Worm (Caenorhabditis elegans): ENCODE measurements around the gene F54D12.10.
A peak's percentile ranks its signal among the peaks of the same experiment; 100 is the strongest.

The F54D12.10 gene

DNA sequence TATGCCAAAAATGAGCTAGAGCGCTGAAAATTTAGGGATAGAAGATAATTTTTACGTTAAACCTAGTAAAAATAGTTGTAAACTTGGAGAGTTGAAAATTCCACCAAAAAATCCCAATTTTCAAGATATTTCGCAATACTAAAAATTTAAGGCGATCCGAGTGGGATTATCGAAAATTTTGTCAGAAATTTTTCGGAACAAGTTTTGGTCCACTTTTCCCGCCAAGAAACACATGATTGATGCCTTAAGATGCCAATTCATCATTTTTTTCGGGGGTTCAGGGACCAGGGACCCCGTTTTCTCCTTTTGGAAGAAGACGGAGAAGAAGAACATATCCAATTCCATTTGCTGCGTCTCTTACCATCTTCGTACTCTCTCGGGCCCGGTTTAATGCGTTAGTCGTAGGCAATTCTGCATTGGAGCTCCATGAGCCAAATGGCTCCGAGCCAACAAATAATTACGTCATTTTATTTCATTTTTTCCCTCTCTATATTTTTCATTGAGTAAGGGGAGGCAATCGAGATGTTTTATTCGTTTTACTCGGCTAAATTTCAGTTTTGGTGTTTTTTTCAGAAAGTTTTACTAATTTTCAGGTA is 33.5 kb downstream of the F54D12.10 start:
- TF ChIP-seq unc-62 (GFP tag; optimal IDR thresholded peaks at IDR 0.05) (peak; percentile 29), nhr-67 (tag; optimal IDR thresholded peaks at IDR 0.05) (no peak), nfya-1 (tag; optimal IDR thresholded peaks at IDR 0.05; ENCODE audit: insufficient read depth) (peak; percentile 12), lin-39 (tag; optimal IDR thresholded peaks at IDR 0.05) (peak; percentile 90)

DNA sequence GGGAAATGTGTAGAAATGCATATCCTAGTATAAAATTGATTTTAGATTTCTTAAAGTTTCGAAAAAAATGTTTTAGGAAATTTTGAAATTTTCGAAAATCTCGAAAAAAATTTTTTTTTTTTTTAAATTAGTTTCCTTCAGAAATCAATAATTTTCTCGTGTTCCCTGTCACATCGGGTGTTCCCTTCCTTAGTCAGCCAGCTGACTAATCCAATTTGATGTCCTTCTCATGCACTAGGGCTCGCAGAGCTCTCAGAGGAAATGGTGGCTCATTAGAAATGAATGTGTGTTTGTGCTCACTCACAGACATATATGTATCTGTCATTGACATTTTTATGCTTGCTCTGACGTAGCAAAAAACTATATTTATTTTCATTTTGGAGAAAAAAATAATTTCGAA is 34.4 kb downstream of the F54D12.10 start:
- no peak for TF ChIP-seq fos-1 (tag; optimal IDR thresholded peaks at IDR 0.05)
- TF ChIP-seq egl-5 (tag; optimal IDR thresholded peaks at IDR 0.05), result peak; percentile 1
- no peak for TF ChIP-seq tbx-2 (tag; optimal IDR thresholded peaks at IDR 0.05)
- TF ChIP-seq nhr-237 (tag; optimal IDR thresholded peaks at IDR 0.05), result no peak

DNA sequence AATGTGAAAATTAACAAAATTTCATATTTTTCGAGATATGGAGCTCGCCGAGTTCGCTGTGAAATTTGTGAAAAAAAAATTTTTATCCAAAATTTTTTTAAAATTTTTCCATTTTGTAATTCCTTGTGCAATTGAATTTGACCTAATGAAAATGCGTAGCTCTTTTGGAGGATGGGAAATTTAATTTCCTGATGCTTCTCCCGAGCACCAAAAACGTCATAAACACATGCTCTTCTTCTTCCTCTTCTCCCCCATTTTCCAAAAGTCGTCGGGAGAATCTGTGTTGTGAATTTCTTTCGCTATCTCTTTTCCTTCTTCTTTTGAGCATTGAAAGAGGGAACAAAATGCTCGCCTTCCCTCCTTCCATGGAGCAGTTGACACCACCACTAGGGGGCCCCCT is 36.7 kb downstream of the F54D12.10 start:
- TF ChIP-seq fkh-10 (GFP tag; optimal IDR thresholded peaks at IDR 0.05) (peak; percentile 9), egl-27 (tag; optimal IDR thresholded peaks at IDR 0.05) (no peak), nhr-28 (tag; optimal IDR thresholded peaks at IDR 0.05) (no peak), nhr-25 (tag; optimal IDR thresholded peaks at IDR 0.05) (no peak), fkh-2 (tag; optimal IDR thresholded peaks at IDR 0.05) (no peak), jun-1 (tag; optimal IDR thresholded peaks at IDR 0.05) (no peak), nhr-67 (tag; optimal IDR thresholded peaks at IDR 0.05) (no peak), nhr-11 (tag; optimal IDR thresholded peaks at IDR 0.05) (no peak), daf-12 (tag; optimal IDR thresholded peaks at IDR 0.05) (no peak), nfya-1 (tag; optimal IDR thresholded peaks at IDR 0.05; ENCODE audit: insufficient read depth) (peak; percentile 49)

DNA sequence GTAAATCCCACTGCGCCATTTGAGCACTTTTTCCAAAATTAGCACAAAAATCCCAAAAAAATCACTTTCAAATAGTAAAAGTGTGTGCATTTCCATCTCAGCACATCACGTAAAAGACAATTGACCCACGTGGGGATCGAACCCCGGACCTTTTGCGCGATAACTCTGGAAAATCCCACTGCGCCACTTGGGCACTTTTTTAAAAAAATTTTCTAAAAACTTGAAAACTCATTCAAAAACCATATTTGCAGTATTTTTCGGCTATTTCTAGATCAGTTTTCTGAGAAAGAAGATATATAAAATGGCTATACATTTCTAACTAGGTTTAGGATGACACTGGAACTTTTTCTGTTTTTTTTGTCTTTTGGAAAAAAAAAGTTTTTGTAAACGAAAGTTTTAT is 38.1 kb downstream of the F54D12.10 start:
- no peak for TF ChIP-seq mdl-1 (tag; optimal IDR thresholded peaks at IDR 0.05)
- no peak for TF ChIP-seq zag-1 (tag; optimal IDR thresholded peaks at IDR 0.05)
- no peak for TF ChIP-seq nhr-23 (tag; optimal IDR thresholded peaks at IDR 0.05)
- TF ChIP-seq egl-27 (tag; optimal IDR thresholded peaks at IDR 0.05), result no peak
- no peak for TF ChIP-seq fkh-10 (GFP tag; optimal IDR thresholded peaks at IDR 0.05)
- TF ChIP-seq ztf-4 (tag; optimal IDR thresholded peaks at IDR 0.05), result no peak
- no peak for TF ChIP-seq hmg-11 (tag; optimal IDR thresholded peaks at IDR 0.05)
- no peak for TF ChIP-seq tbx-2 (tag; optimal IDR thresholded peaks at IDR 0.05)
- no peak for TF ChIP-seq fkh-2 (tag; optimal IDR thresholded peaks at IDR 0.05)
- no peak for TF ChIP-seq daf-12 (tag; optimal IDR thresholded peaks at IDR 0.05)
- no peak for TF ChIP-seq ceh-9 (tag; optimal IDR thresholded peaks at IDR 0.05)
- no peak for TF ChIP-seq unc-62 (GFP tag; optimal IDR thresholded peaks at IDR 0.05)
- no peak for TF ChIP-seq nhr-76 (tag; optimal IDR thresholded peaks at IDR 0.05)
- TF ChIP-seq ceh-16 (tag; optimal IDR thresholded peaks at IDR 0.05), result no peak
- no peak for TF ChIP-seq eor-1 (tag; optimal IDR thresholded peaks at IDR 0.05)

DNA sequence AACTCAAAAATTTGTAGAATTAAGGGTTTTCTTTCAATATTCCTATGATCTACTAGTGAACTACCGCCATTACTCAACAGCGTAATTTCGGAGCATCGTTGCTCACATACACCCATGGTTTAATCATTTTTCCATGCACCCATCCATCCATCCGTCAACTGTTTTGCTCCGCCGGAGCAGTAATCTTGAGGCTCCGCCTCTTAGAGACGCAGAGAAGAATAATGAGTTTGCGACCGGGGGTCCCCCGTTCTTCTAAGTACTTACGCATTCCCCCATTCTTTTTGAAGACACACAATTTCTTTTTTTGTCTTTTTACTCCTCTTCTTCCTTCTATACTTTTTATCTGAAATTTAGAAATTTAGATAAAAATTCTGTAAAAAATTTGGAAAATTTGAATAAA is 40.0 kb downstream of the F54D12.10 start:
- TF ChIP-seq tbx-2 (tag; optimal IDR thresholded peaks at IDR 0.05), result no peak
- TF ChIP-seq lin-39 (tag; optimal IDR thresholded peaks at IDR 0.05), result peak; percentile 92
- TF ChIP-seq egl-5 (tag; optimal IDR thresholded peaks at IDR 0.05), result peak; percentile 46
- no peak for TF ChIP-seq fos-1 (tag; optimal IDR thresholded peaks at IDR 0.05)
- TF ChIP-seq nfya-1 (tag; optimal IDR thresholded peaks at IDR 0.05; ENCODE audit: insufficient read depth), result peak; percentile 33

DNA sequence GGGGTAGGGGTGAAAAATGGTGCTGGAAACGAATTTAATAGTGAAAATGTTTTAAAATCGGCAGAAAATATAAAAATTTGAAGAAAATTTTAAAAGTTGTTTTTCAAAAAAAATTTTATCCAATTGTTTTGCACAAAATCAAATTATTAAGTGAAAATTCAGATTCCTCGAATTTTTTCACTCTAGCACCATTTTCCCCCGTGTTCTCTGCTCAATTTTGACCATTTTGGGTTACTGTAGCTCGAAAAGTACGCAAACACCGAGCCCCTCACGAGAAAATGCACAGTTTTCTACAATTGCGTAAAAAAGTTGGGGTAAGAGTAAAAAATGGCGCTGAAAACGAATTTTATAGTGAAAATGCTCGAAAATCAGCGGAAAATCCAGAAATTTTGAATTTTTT is 48.3 kb downstream of the F54D12.10 start:
- TF ChIP-seq lin-39 (tag; optimal IDR thresholded peaks at IDR 0.05) (no peak), ztf-11 (tag; optimal IDR thresholded peaks at IDR 0.05) (no peak), mml-1 (tag; optimal IDR thresholded peaks at IDR 0.05) (no peak), nhr-28 (tag; optimal IDR thresholded peaks at IDR 0.05) (no peak), ztf-4 (tag; optimal IDR thresholded peaks at IDR 0.05) (no peak), nhr-67 (tag; optimal IDR thresholded peaks at IDR 0.05) (no peak)
